Fruit fly (Drosophila melanogaster): ENCODE results near the gene CG5800.

The CG5800 gene

DNA sequence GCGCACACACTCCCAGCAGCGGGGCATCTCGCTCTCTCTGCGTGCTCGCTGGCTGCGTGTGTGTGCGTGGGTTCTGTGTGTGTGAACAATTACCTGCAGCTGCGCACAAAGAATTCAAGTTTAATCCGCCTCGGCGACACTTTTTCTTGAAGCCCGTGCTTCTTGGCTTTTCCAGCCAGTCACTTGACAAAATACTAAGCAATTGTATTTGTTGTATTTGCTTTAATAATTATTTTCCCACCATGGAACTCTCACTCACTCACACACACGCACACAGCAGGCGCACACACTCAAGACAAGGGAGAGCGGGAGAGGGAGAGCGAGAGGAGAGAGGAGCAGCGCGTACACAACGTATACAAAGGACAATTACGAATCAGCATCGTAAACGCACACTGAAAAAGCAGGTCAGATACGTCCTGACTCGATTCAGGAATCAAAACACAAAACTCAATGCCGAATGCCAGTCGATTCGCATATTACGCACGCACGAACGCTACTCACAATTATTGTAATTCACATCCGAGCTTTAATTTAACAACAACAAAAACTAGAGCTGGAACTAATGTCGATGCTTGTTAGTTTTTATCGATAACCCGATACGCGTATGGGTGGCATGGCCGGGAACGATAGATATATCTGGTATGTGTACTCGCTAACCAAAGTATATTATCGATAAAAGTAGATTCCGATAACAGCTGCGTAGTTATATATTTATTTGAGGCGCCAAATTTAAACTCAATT, 16.1 kb downstream of the CG5800 start, which contains the start of gene RhoGAPp190 (continued):
- TF ChIP-seq nerfin-2 (GFP tag; IDR thresholded peaks at IDR 0.05; ENCODE audit: partially characterized antibody) (peak; percentile 99), z (GFP tag; IDR thresholded peaks at IDR 0.05) (peak; percentile 6; the same call in 1 of the 3 replicates), CG34224 (GFP tag; IDR thresholded peaks at IDR 0.05; ENCODE audit: partially characterized antibody) (peak; percentile 96), vfl (GFP tag; optimal IDR thresholded peaks at IDR 0.05) (peak; percentile 3), CG8924 (tag; optimal IDR thresholded peaks at IDR 0.05) (peak; percentile 32), MESR4 (GFP tag; optimal IDR thresholded peaks at IDR 0.05) (peak; percentile 68), crol (GFP tag; IDR thresholded peaks at IDR 0.05) (peak; percentile 45; the same call in 1 of the 2 replicates), Dp (GFP tag; optimal IDR thresholded peaks at IDR 0.05) (peak; percentile 92), CG13624 (GFP tag; optimal IDR thresholded peaks at IDR 0.05) (peak; percentile 74), HLH3B (GFP tag; IDR thresholded peaks at IDR 0.05) (0 out of 2 replicates have a peak, but pooled peaks have one; percentile 13), mld (GFP tag; IDR thresholded peaks at IDR 0.05; ENCODE audit: partially characterized antibody) (peak; percentile 93), scrt (GFP tag; optimal IDR thresholded peaks at IDR 0.05) (peak; percentile 34), CG4617 (GFP tag; optimal IDR thresholded peaks at IDR 0.05; ENCODE audit: borderline replicate concordance) (peak; percentile 78), Pdp1 (GFP tag; optimal IDR thresholded peaks at IDR 0.05) (peak in 1 of 2 experiments; percentile 70), CG10267 (tag; optimal IDR thresholded peaks at IDR 0.05) (peak; percentile 60), CG4360 (GFP tag; IDR thresholded peaks at IDR 0.05) (peak; percentile 91), Sox100B (GFP tag; optimal IDR thresholded peaks at IDR 0.05) (no peak), Bgb (GFP tag; IDR thresholded peaks at IDR 0.05; ENCODE audit: partially characterized antibody) (peak; percentile 96), Sox102F (GFP tag; optimal IDR thresholded peaks at IDR 0.05) (no peak), CG15601 (tag; optimal IDR thresholded peaks at IDR 0.05) (peak; percentile 50), CG15514 (GFP tag; optimal IDR thresholded peaks at IDR 0.05) (peak; percentile 79), abd-A (tag; optimal IDR thresholded peaks at IDR 0.05) (no peak), Med (GFP tag) (peak; percentile 78), pros (GFP tag; optimal IDR thresholded peaks at IDR 0.05) (peak; percentile 24), odd (GFP tag; optimal IDR thresholded peaks at IDR 0.05) (peak; percentile 10), CG2129 (GFP tag; IDR thresholded peaks at IDR 0.05; ENCODE audit: partially characterized antibody) (peak; percentile 49; the same call in 1 of the 2 replicates), sug (tag; optimal IDR thresholded peaks at IDR 0.05) (peak; percentile 36), bowl (GFP tag; IDR thresholded peaks at IDR 0.05) (no peak), Mrtf (GFP tag; IDR thresholded peaks at IDR 0.05) (no peak), MBD-R2 (GFP tag; IDR thresholded peaks at IDR 0.05) (peak; percentile 9), CrebB (tag; optimal IDR thresholded peaks at IDR 0.05) (no peak), amos (GFP tag; IDR thresholded peaks at IDR 0.05; ENCODE audit: partially characterized antibody) (peak; percentile 91; the same call in 1 of the 2 replicates), inv (GFP tag; IDR thresholded peaks at IDR 0.05; ENCODE audit: partially characterized antibody) (peak; percentile 75), Dll (GFP tag; IDR thresholded peaks at IDR 0.05; ENCODE audit: partially characterized antibody) (peak; percentile 87), Drgx (GFP tag; IDR thresholded peaks at IDR 0.05) (no peak), CG2120 (GFP tag; optimal IDR thresholded peaks at IDR 0.05) (peak; percentile 6), yki (optimal IDR thresholded peaks at IDR 0.05) (peak; percentile 25), lbe (GFP tag; optimal IDR thresholded peaks at IDR 0.05) (peak; percentile 6), dm (GFP tag; optimal IDR thresholded peaks at IDR 0.05) (peak; percentile 17), zen (tag; optimal IDR thresholded peaks at IDR 0.05) (peak; percentile 50), NFAT (GFP tag; IDR thresholded peaks at IDR 0.05) (no peak), stwl (tag; optimal IDR thresholded peaks at IDR 0.05) (peak; percentile 50), unc-4 (GFP tag; IDR thresholded peaks at IDR 0.05; ENCODE audit: partially characterized antibody) (peak; percentile 88), CG31441 (GFP tag; IDR thresholded peaks at IDR 0.05) (no peak), ato (GFP tag; IDR thresholded peaks at IDR 0.05; ENCODE audit: partially characterized antibody) (peak; percentile 97), nmo (GFP tag; optimal IDR thresholded peaks at IDR 0.05) (peak; percentile 18), CG12236 (GFP tag; optimal IDR thresholded peaks at IDR 0.05) (no peak)
